Worm (Caenorhabditis elegans): Measurements from ENCODE around the gene W02D7.6.

W02D7.6 gene

DNA sequence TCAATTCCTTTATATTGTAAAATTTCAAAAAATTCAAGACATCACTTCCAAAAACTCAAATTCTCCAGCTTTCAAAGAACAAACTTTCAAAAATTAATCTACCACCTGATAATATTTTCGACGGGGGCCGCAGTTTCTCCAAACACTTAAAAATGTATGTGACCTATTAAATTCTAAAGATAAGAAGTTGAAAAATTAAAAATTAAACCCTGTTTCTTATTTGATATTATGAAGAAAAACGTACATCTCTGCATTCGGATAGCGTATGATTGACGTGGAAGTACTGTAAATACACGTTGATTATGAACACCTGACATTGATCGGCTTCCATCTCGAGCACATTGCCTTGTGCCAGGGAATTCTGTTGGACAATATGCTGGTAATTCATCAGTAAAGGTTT is 4.6 kb upstream of the W02D7.6 start:
- TF ChIP-seq hmg-4 (GFP tag; optimal IDR thresholded peaks at IDR 0.05) (no peak), tra-4 (tag; optimal IDR thresholded peaks at IDR 0.05) (no peak), pes-1 (GFP tag; IDR thresholded peaks at IDR 0.05) (no peak), tbx-11 (GFP tag; IDR thresholded peaks at IDR 0.05) (no peak), ets-7 (tag; optimal IDR thresholded peaks at IDR 0.05) (no peak), B0310.2 (tag; optimal IDR thresholded peaks at IDR 0.05) (no peak), tbx-37 (GFP tag; conservative IDR thresholded peaks at IDR 0.05) (no peak), F13C5.2 (tag; optimal IDR thresholded peaks at IDR 0.05) (no peak), sea-1 (GFP tag; conservative IDR thresholded peaks at IDR 0.05) (no peak)

- no peak for TF ChIP-seq ceh-36 (tag; optimal IDR thresholded peaks at IDR 0.05)
- TF ChIP-seq hmbx-1 (tag; optimal IDR thresholded peaks at IDR 0.05): no peak
- no peak for TF ChIP-seq ceh-13 (GFP tag; optimal IDR thresholded peaks at IDR 0.05)
- no peak for TF ChIP-seq tra-4 (tag; optimal IDR thresholded peaks at IDR 0.05)
- no peak for TF ChIP-seq sea-1 (GFP tag; conservative IDR thresholded peaks at IDR 0.05)
- TF ChIP-seq flt-1 (GFP tag; IDR thresholded peaks at IDR 0.05): no peak
- no peak for TF ChIP-seq ama-1 (optimal IDR thresholded peaks at IDR 0.05)
- no peak for TF ChIP-seq tbx-11 (GFP tag; IDR thresholded peaks at IDR 0.05)
Measured at ce11 chrV:8304461-8305195, 3.3 kb upstream of the W02D7.6 start, which contains the start of gene W02D7.11. TSS of gene W02D7.11 (minus strand) at chrV:8304511.

- TF ChIP-seq sea-1 (GFP tag; conservative IDR thresholded peaks at IDR 0.05): no peak
- no peak for TF ChIP-seq hmbx-1 (tag; optimal IDR thresholded peaks at IDR 0.05)
- TF ChIP-seq flt-1 (GFP tag; IDR thresholded peaks at IDR 0.05): no peak
- TF ChIP-seq pes-1 (GFP tag; IDR thresholded peaks at IDR 0.05): no peak
- no peak for TF ChIP-seq hmg-4 (GFP tag; optimal IDR thresholded peaks at IDR 0.05)
- TF ChIP-seq ets-7 (tag; optimal IDR thresholded peaks at IDR 0.05): no peak
- no peak for TF ChIP-seq aly-1 (tag; optimal IDR thresholded peaks at IDR 0.05)
- no peak for TF ChIP-seq scrt-1 (GFP tag; IDR thresholded peaks at IDR 0.05)
- no peak for TF ChIP-seq hnd-1 (tag; optimal IDR thresholded peaks at IDR 0.05)
- no peak for TF ChIP-seq tra-4 (tag; optimal IDR thresholded peaks at IDR 0.05)
Measured at ce11 chrV:8302522-8302921, 1.2 kb upstream of the W02D7.6 start, which contains the start of gene sel-9. TSS of gene sel-9 (minus strand) at chrV:8302580.

- no peak for TF ChIP-seq tbx-11 (GFP tag; IDR thresholded peaks at IDR 0.05)
- TF ChIP-seq F13C5.2 (tag; optimal IDR thresholded peaks at IDR 0.05): no peak
- no peak for TF ChIP-seq pes-1 (GFP tag; IDR thresholded peaks at IDR 0.05)
- TF ChIP-seq flt-1 (GFP tag; IDR thresholded peaks at IDR 0.05): no peak
- no peak for TF ChIP-seq ama-1 (optimal IDR thresholded peaks at IDR 0.05)
- TF ChIP-seq scrt-1 (GFP tag; IDR thresholded peaks at IDR 0.05): no peak
- no peak for TF ChIP-seq ets-7 (tag; optimal IDR thresholded peaks at IDR 0.05)
- no peak for TF ChIP-seq tra-4 (tag; optimal IDR thresholded peaks at IDR 0.05)
- TF ChIP-seq hmbx-1 (tag; optimal IDR thresholded peaks at IDR 0.05): no peak
- TF ChIP-seq hmg-4 (GFP tag; optimal IDR thresholded peaks at IDR 0.05): no peak
- TF ChIP-seq tbx-37 (GFP tag; conservative IDR thresholded peaks at IDR 0.05): no peak
- no peak for TF ChIP-seq hnd-1 (tag; optimal IDR thresholded peaks at IDR 0.05)
- no peak for TF ChIP-seq ceh-13 (GFP tag; optimal IDR thresholded peaks at IDR 0.05)
- TF ChIP-seq aly-1 (tag; optimal IDR thresholded peaks at IDR 0.05): no peak
- no peak for TF ChIP-seq sea-1 (GFP tag; conservative IDR thresholded peaks at IDR 0.05)
- no peak for TF ChIP-seq ceh-36 (tag; optimal IDR thresholded peaks at IDR 0.05)
Measured at ce11 chrV:8299191-8299854, 2.0 kb downstream of the W02D7.6 start, which contains the start of gene W02D7.5. TSS of gene W02D7.5 (minus strand) at chrV:8299241.

DNA sequence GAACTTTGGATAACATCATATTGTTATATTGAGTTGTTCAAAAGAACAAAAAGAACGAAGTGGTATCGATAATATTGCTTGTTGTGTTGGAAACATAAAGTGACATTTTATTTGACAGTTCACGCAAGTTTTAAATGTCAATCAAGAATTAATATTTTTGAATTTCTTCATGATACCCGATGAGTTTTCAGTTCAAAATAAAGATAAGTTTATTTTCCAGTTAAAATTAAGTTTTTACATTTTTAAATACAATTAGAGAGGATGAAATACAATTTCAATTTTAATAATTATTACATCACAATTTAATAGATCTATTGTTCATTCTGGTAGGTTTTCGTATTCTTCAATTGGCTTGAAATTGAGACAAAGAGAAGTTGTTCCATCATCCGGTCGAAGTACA is 3.8 kb downstream of the W02D7.6 start, which contains the start of gene W02D7.4:
Gene W02D7.4, minus strand, starts transcription at position 101 of the 400 bp plus-strand sequence.
- no peak for TF ChIP-seq ama-1 (optimal IDR thresholded peaks at IDR 0.05)
- no peak for TF ChIP-seq ets-7 (tag; optimal IDR thresholded peaks at IDR 0.05)
- no peak for TF ChIP-seq flt-1 (GFP tag; IDR thresholded peaks at IDR 0.05)
- no peak for TF ChIP-seq F13C5.2 (tag; optimal IDR thresholded peaks at IDR 0.05)
- TF ChIP-seq aly-1 (tag; optimal IDR thresholded peaks at IDR 0.05): no peak
- no peak for TF ChIP-seq hmbx-1 (tag; optimal IDR thresholded peaks at IDR 0.05)

DNA sequence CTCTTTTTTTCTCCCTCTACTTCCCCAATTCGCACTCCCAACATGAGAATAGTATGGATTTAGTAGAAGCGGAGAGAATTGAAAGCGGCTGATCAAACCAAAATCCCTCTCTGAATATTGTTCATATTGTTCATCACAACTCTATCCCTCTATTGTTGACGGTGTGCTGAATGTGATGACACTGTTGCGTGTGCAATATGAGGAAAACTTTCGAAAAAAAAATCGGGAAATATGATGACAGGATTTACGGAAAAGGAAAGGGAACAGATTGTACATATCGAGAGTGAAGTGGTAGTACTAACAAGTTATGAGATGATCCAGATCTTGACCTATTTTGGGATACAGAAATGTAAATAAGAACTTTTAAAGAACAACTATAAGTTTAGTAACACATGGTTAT is 5.4 kb downstream of the W02D7.6 start, which contains the start of gene smex-1:
Gene smex-1, minus strand, starts transcription at position 101 of the 400 bp plus-strand sequence.
- TF ChIP-seq tbx-37 (GFP tag; conservative IDR thresholded peaks at IDR 0.05) (no peak), hmbx-1 (tag; optimal IDR thresholded peaks at IDR 0.05) (no peak), sea-1 (GFP tag; conservative IDR thresholded peaks at IDR 0.05) (no peak), flt-1 (GFP tag; IDR thresholded peaks at IDR 0.05) (no peak), ama-1 (optimal IDR thresholded peaks at IDR 0.05) (no peak), hnd-1 (tag; optimal IDR thresholded peaks at IDR 0.05) (no peak), ceh-13 (GFP tag; optimal IDR thresholded peaks at IDR 0.05) (no peak), tbx-11 (GFP tag; IDR thresholded peaks at IDR 0.05) (no peak), hmg-4 (GFP tag; optimal IDR thresholded peaks at IDR 0.05) (no peak), ets-7 (tag; optimal IDR thresholded peaks at IDR 0.05) (no peak), scrt-1 (GFP tag; IDR thresholded peaks at IDR 0.05) (no peak), F13C5.2 (tag; optimal IDR thresholded peaks at IDR 0.05) (no peak), pes-1 (GFP tag; IDR thresholded peaks at IDR 0.05) (no peak), B0310.2 (tag; optimal IDR thresholded peaks at IDR 0.05) (no peak), ceh-36 (tag; optimal IDR thresholded peaks at IDR 0.05) (no peak), aly-1 (tag; optimal IDR thresholded peaks at IDR 0.05) (no peak), tra-4 (tag; optimal IDR thresholded peaks at IDR 0.05) (no peak)

DNA sequence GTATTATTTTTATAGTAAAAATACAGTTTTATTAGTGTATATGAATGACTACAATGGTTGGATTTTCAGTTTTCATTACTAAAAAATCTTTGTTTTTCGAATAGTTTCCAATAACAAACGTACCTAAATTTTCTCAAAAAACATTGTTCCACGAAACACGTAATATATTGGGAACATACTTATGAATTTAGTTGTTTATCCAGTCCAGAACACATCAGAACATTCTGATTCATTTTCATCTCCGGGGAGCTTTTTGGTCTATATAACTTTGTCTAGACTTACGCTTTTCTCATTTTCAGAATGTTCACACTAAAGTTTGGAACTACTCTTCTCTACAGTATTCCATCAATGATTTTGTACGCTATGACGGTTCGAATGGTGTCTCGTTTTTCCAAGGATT is 9.5 kb downstream of the W02D7.6 start, which contains the start of gene srg-33:
Gene srg-33, plus strand, starts transcription at position 301 of the 400 bp plus-strand sequence.
- TF ChIP-seq pes-1 (GFP tag; IDR thresholded peaks at IDR 0.05) (no peak), tbx-11 (GFP tag; IDR thresholded peaks at IDR 0.05) (no peak), hmbx-1 (tag; optimal IDR thresholded peaks at IDR 0.05) (no peak), ets-7 (tag; optimal IDR thresholded peaks at IDR 0.05) (no peak), B0310.2 (tag; optimal IDR thresholded peaks at IDR 0.05) (no peak), ama-1 (optimal IDR thresholded peaks at IDR 0.05) (no peak), tra-4 (tag; optimal IDR thresholded peaks at IDR 0.05) (no peak), hmg-4 (GFP tag; optimal IDR thresholded peaks at IDR 0.05) (no peak), sea-1 (GFP tag; conservative IDR thresholded peaks at IDR 0.05) (no peak), aly-1 (tag; optimal IDR thresholded peaks at IDR 0.05) (no peak), ceh-13 (GFP tag; optimal IDR thresholded peaks at IDR 0.05) (no peak), scrt-1 (GFP tag; IDR thresholded peaks at IDR 0.05) (no peak), flt-1 (GFP tag; IDR thresholded peaks at IDR 0.05) (no peak), ceh-36 (tag; optimal IDR thresholded peaks at IDR 0.05) (no peak), F13C5.2 (tag; optimal IDR thresholded peaks at IDR 0.05) (no peak), hnd-1 (tag; optimal IDR thresholded peaks at IDR 0.05) (no peak), tbx-37 (GFP tag; conservative IDR thresholded peaks at IDR 0.05) (no peak)
